Fruit fly (Drosophila melanogaster) whole organism, embryonic: Measurements from ENCODE around the gene CG43402.

ENCODE experiments used
- Atf6 ChIP-seq: fragments of 200-800 bp; sonication (Bioruptor generic); IDR thresholded peaks from 2 replicates; pipeline ENCODE4 v1.3.6; 2022; ENCODE audit warnings: missing biosample characterization, missing genetic modification characterization
- CG10321 ChIP-seq: fragments of 200-800 bp; sonication (Bioruptor generic); IDR thresholded peaks from 2 replicates; pipeline ENCODE4 v1.3.6; 2022; ENCODE audit warnings: missing biosample characterization, missing genetic modification characterization
- CG11093 ChIP-seq: fragments of 200-800 bp; sonication (Bioruptor generic); IDR thresholded peaks from 3 replicates; pipeline ENCODE4 v1.3.6; 2022; ENCODE audit warnings: missing biosample characterization, missing genetic modification characterization
- CG11560 ChIP-seq: fragments of 200-800 bp; sonication (Bioruptor generic); IDR thresholded peaks from 3 replicates; pipeline ENCODE4 v1.3.6; 2022; ENCODE audit warnings: missing biosample characterization, missing genetic modification characterization
- CG12659 ChIP-seq: fragments of 200-800 bp; sonication (Bioruptor generic); optimal IDR thresholded peaks from 3 replicates; lab custom pipeline; 2017; ENCODE audit warnings: mild to moderate bottlenecking, missing biosample characterization, missing genetic modification reagents, missing genetic modification characterization
- CG14050 ChIP-seq: fragments of 200-800 bp; sonication (Bioruptor generic); IDR thresholded peaks from 3 replicates; pipeline ENCODE4 v1.3.6; 2022; ENCODE audit warnings: missing biosample characterization, missing genetic modification characterization
- CG14441 ChIP-seq: fragments of 200-800 bp; sonication (Bioruptor generic); IDR thresholded peaks from 2 replicates; pipeline ENCODE4 v1.3.6; 2022; ENCODE audit warnings: missing biosample characterization, missing genetic modification characterization
- CG1529 ChIP-seq: fragments of 200-800 bp; sonication (Bioruptor generic); optimal IDR thresholded peaks from 3 replicates; lab custom pipeline; 2018; ENCODE audit warnings: missing biosample characterization, missing genetic modification characterization
- CG15479 ChIP-seq: fragments of 200-800 bp; sonication (Bioruptor generic); optimal IDR thresholded peaks from 3 replicates; lab custom pipeline; 2019; ENCODE audit warnings: missing biosample characterization, mild to moderate bottlenecking, missing genetic modification characterization, moderate library complexity
- CG17612 ChIP-seq: fragments of 200-800 bp; sonication (Bioruptor generic); IDR thresholded peaks from 2 replicates; pipeline ENCODE4 v1.3.6; 2022; ENCODE audit warnings: missing biosample characterization, missing genetic modification characterization
- CG18011 ChIP-seq: fragments of 200-800 bp; sonication (Bioruptor generic); optimal IDR thresholded peaks from 2 replicates; lab custom pipeline; 2017; ENCODE audit warnings: missing biosample characterization, missing genetic modification characterization, mild to moderate bottlenecking, moderate library complexity, missing genotype
- CG2199 ChIP-seq: fragments of 200-800 bp; sonication (Bioruptor generic); IDR thresholded peaks from 3 replicates; pipeline ENCODE4 v1.3.6; 2022; ENCODE audit warnings: missing biosample characterization, missing genetic modification characterization
- CG3065 ChIP-seq: fragments of 200-800 bp; sonication (Bioruptor generic); optimal IDR thresholded peaks from 2 replicates; lab custom pipeline; 2016; ENCODE audit warnings: missing biosample characterization, missing genetic modification characterization
- CG3407 ChIP-seq: fragments of 200-800 bp; sonication (Bioruptor generic); optimal IDR thresholded peaks from 2 replicates; lab custom pipeline; 2018; ENCODE audit warnings: missing biosample characterization, mild to moderate bottlenecking, missing genetic modification characterization
- CG4328 ChIP-seq: fragments of 200-800 bp; sonication (Bioruptor generic); optimal IDR thresholded peaks from 3 replicates; lab custom pipeline; 2017; ENCODE audit warnings: missing biosample characterization, missing genetic modification reagents, missing genetic modification characterization
- CG4360 ChIP-seq: fragments of 200-800 bp; sonication (Bioruptor generic); IDR thresholded peaks from 2 replicates; pipeline ENCODE4 v1.3.6; 2022; ENCODE audit warnings: missing biosample characterization, missing genetic modification characterization
- CG7372 ChIP-seq: fragments of 200-800 bp; sonication (Bioruptor generic); IDR thresholded peaks from 2 replicates; pipeline ENCODE4 v1.3.6; 2022; ENCODE audit warnings: missing biosample characterization, missing genetic modification characterization
- CG7556 ChIP-seq: fragments of 200-800 bp; sonication (Bioruptor generic); optimal IDR thresholded peaks from 2 replicates; lab custom pipeline; 2017; ENCODE audit warnings: missing biosample characterization, mild to moderate bottlenecking, missing genetic modification characterization
- CG8388 ChIP-seq: fragments of 200-800 bp; sonication (Bioruptor generic); optimal IDR thresholded peaks from 2 replicates; lab custom pipeline; 2019; ENCODE audit warnings: missing biosample characterization, mild to moderate bottlenecking, missing genetic modification characterization, moderate library complexity
- CG8765 ChIP-seq: fragments of 200-800 bp; sonication (Bioruptor generic); IDR thresholded peaks from 2 replicates; pipeline ENCODE4 v1.3.6; 2022; ENCODE audit warnings: missing biosample characterization, missing genetic modification characterization
- Dip3 ChIP-seq: fragments of 200-800 bp; sonication (Bioruptor generic); optimal IDR thresholded peaks from 3 replicates; lab custom pipeline; 2016; ENCODE audit warnings: missing biosample characterization, missing genetic modification characterization
- Dp ChIP-seq: fragments of 200-800 bp; sonication (Bioruptor generic); optimal IDR thresholded peaks from 2 replicates; lab custom pipeline; 2018; ENCODE audit warnings: missing biosample characterization, mild to moderate bottlenecking, missing genetic modification characterization, moderate library complexity
- Ets65A ChIP-seq: fragments of 200-800 bp; sonication (Bioruptor generic); peaks from one replicate; lab custom pipeline; 2016; ENCODE audit warnings: missing biosample characterization, missing genetic modification characterization
- HmgZ ChIP-seq: fragments of 200-800 bp; sonication (Bioruptor generic); optimal IDR thresholded peaks from 2 replicates; lab custom pipeline; 2018; ENCODE audit warnings: missing biosample characterization, mild to moderate bottlenecking, missing genetic modification characterization
- Hr51 ChIP-seq, 2 experiments: fragments of 200-800 bp; sonication (Bioruptor generic); optimal IDR thresholded peaks; 2 replicates in 1 of 2; 3 replicates in 1 of 2; lab custom pipeline; 2016 to 2018; ENCODE audit warnings: missing biosample characterization in 2 of 2, missing genetic modification characterization in 2 of 2, mild to moderate bottlenecking in 1 of 2, moderate library complexity in 1 of 2
- Kr ChIP-seq: fragments of 200-800 bp; sonication (Bioruptor generic); optimal IDR thresholded peaks from 2 replicates; lab custom pipeline; 2017; ENCODE audit warnings: missing biosample characterization, mild to moderate bottlenecking, missing genetic modification characterization
- MBD-R2 ChIP-seq: fragments of 200-800 bp; sonication (Bioruptor generic); IDR thresholded peaks from 2 replicates; pipeline ENCODE4 v1.3.6; 2022; ENCODE audit warnings: missing biosample characterization, missing genetic modification characterization
- Poxn ChIP-seq: fragments of 200-800 bp; sonication (Bioruptor generic); IDR thresholded peaks from 2 replicates; pipeline ENCODE4 v1.3.6; 2022; ENCODE audit warnings: missing biosample characterization, missing genetic modification characterization
- Sry-δ ChIP-seq: fragments of 200-800 bp; sonication (Bioruptor generic); optimal IDR thresholded peaks from 2 replicates; lab custom pipeline; 2016; ENCODE audit warnings: missing biosample characterization, missing genetic modification characterization
- ac ChIP-seq: fragments of 200-800 bp; sonication (Bioruptor generic); optimal IDR thresholded peaks from 3 replicates; lab custom pipeline; 2017; ENCODE audit warnings: missing biosample characterization, mild to moderate bottlenecking, missing genetic modification characterization
- al ChIP-seq: fragments of 200-800 bp; sonication (Bioruptor generic); IDR thresholded peaks from 2 replicates; pipeline ENCODE4 v1.3.6; 2022; ENCODE audit warnings: missing biosample characterization, missing genetic modification characterization
- ara ChIP-seq: fragments of 200-800 bp; sonication (Bioruptor generic); IDR thresholded peaks from 2 replicates; pipeline ENCODE4 v1.3.6; 2022; ENCODE audit warnings: missing biosample characterization, missing genetic modification characterization
- bigmax ChIP-seq: fragments of 200-800 bp; sonication (Bioruptor generic); optimal IDR thresholded peaks from 2 replicates; lab custom pipeline; 2018; ENCODE audit warnings: missing biosample characterization, mild to moderate bottlenecking, missing genetic modification characterization
- bowl ChIP-seq: fragments of 200-800 bp; sonication (Bioruptor generic); IDR thresholded peaks from 2 replicates; pipeline ENCODE4 v1.3.6; 2022; ENCODE audit warnings: missing biosample characterization, missing genetic modification characterization
- cas ChIP-seq: fragments of 200-800 bp; sonication (Bioruptor generic); IDR thresholded peaks from 2 replicates; pipeline ENCODE4 v1.3.6; 2022; ENCODE audit warnings: missing biosample characterization, missing genetic modification characterization
- chn ChIP-seq: fragments of 200-800 bp; sonication (Bioruptor generic); optimal IDR thresholded peaks from 2 replicates; lab custom pipeline; 2016; ENCODE audit warnings: missing biosample characterization, missing genetic modification characterization
- dmrt11E ChIP-seq: fragments of 200-800 bp; sonication (Bioruptor generic); optimal IDR thresholded peaks from 3 replicates; lab custom pipeline; 2018; ENCODE audit warnings: missing biosample characterization, mild to moderate bottlenecking, missing genetic modification characterization, moderate library complexity
- fd64A ChIP-seq: fragments of 200-800 bp; sonication (Bioruptor generic); optimal IDR thresholded peaks from 3 replicates; lab custom pipeline; 2018; ENCODE audit warnings: missing biosample characterization, mild to moderate bottlenecking, missing genetic modification characterization
- gcm2 ChIP-seq: fragments of 200-800 bp; sonication (Bioruptor generic); optimal IDR thresholded peaks from 2 replicates; lab custom pipeline; 2016; ENCODE audit warnings: missing biosample characterization, missing genetic modification characterization
- gro ChIP-seq: fragments of 200-800 bp; sonication (Bioruptor generic); optimal IDR thresholded peaks from 2 replicates; lab custom pipeline; 2016; ENCODE audit warnings: missing biosample characterization, missing genetic modification characterization
- hth ChIP-seq: fragments of >200 bp; optimal IDR thresholded peaks from 2 replicates; lab custom pipeline; 2017; ENCODE audit warnings: inconsistent platforms
- kah ChIP-seq: fragments of 200-800 bp; sonication (Bioruptor generic); optimal IDR thresholded peaks from 2 replicates; lab custom pipeline; 2018; ENCODE audit warnings: missing biosample characterization, mild to moderate bottlenecking, missing genetic modification characterization
- kay ChIP-seq: fragments of 200-800 bp; sonication (Bioruptor generic); optimal IDR thresholded peaks from 2 replicates; lab custom pipeline; 2016; ENCODE audit warnings: missing biosample characterization, missing genetic modification characterization
- klu ChIP-seq: fragments of 200-800 bp; sonication (Bioruptor generic); IDR thresholded peaks from 2 replicates; pipeline ENCODE4 v1.3.6; 2022; ENCODE audit warnings: missing biosample characterization, missing genetic modification characterization
- mirr ChIP-seq: fragments of 200-800 bp; sonication (Bioruptor generic); optimal IDR thresholded peaks from 3 replicates; lab custom pipeline; 2018; ENCODE audit warnings: missing biosample characterization, mild to moderate bottlenecking, missing genetic modification characterization
- nerfin-2 ChIP-seq: fragments of 200-800 bp; sonication (Bioruptor generic); IDR thresholded peaks from 2 replicates; pipeline ENCODE4 v1.3.6; 2022; ENCODE audit warnings: missing biosample characterization, missing genetic modification characterization; ENCODE audit not compliant: partially characterized antibody
- otp ChIP-seq: fragments of 200-800 bp; sonication (Bioruptor generic); IDR thresholded peaks from 3 replicates; pipeline ENCODE4, ENCODE4 v1.3.6; 2022; ENCODE audit warnings: missing biosample characterization, missing genetic modification characterization
- pita ChIP-seq: fragments of 200-800 bp; sonication (Bioruptor generic); optimal IDR thresholded peaks from 2 replicates; lab custom pipeline; 2017; ENCODE audit warnings: missing biosample characterization, mild to moderate bottlenecking, missing genetic modification characterization
- pnt ChIP-seq: fragments of 200-800 bp; sonication (Bioruptor generic); optimal IDR thresholded peaks from 3 replicates; lab custom pipeline; 2016; ENCODE audit warnings: missing biosample characterization, missing genetic modification characterization
- repo ChIP-seq: fragments of 200-800 bp; sonication (Bioruptor generic); optimal IDR thresholded peaks from 2 replicates; lab custom pipeline; 2016; ENCODE audit warnings: missing biosample characterization, missing genetic modification characterization
- sens-2 ChIP-seq: fragments of 200-800 bp; sonication (Bioruptor generic); IDR thresholded peaks from 2 replicates; pipeline ENCODE4 v1.3.6; 2022; ENCODE audit warnings: missing biosample characterization, missing genetic modification characterization
- slou ChIP-seq: fragments of 200-800 bp; sonication (Bioruptor generic); optimal IDR thresholded peaks from 3 replicates; lab custom pipeline; 2016; ENCODE audit warnings: missing biosample characterization, missing genetic modification characterization
- tup ChIP-seq: fragments of 200-800 bp; sonication (Bioruptor generic); optimal IDR thresholded peaks from 2 replicates; lab custom pipeline; 2016; ENCODE audit warnings: missing biosample characterization, mild to moderate bottlenecking, missing genetic modification characterization, moderate library complexity

The CG43402 gene

dm6 chr2L:1473427-1473826 is 31.0 kb downstream of the CG43402 start (continued):
- TF ChIP-seq ac (GFP tag; lab: Kevin White, UChicago), result no peak
- TF ChIP-seq gcm2 (GFP tag; lab: Kevin White, UChicago), result no peak
- peak; percentile 35 for TF ChIP-seq pnt (GFP tag; lab: Kevin White, UChicago)
- peak; percentile 66 for TF ChIP-seq dmrt11E
- TF ChIP-seq CG7372 (GFP tag; lab: Robert Waterston, UW), result 0 out of 2 replicates have a peak, but pooled peaks have one; percentile 11
- TF ChIP-seq CG1529, result no peak
- TF ChIP-seq pita (GFP tag; lab: Kevin White, UChicago), result no peak
- no peak for TF ChIP-seq al (GFP tag; lab: Robert Waterston, UW)
- peak; percentile 28; the same call in 1 of the 2 replicates for TF ChIP-seq MBD-R2 (GFP tag; lab: Robert Waterston, UW)
- no peak for TF ChIP-seq slou
- no peak for TF ChIP-seq CG14050 (GFP tag; lab: Robert Waterston, UW)
- TF ChIP-seq sens-2 (GFP tag; lab: Robert Waterston, UW), result peak; percentile 43; the same call in 1 of the 2 replicates
- no peak for TF ChIP-seq Sry-δ (GFP tag; lab: Kevin White, UChicago)
- no peak for TF ChIP-seq kay (GFP tag; lab: Kevin White, UChicago)
- TF ChIP-seq Ets65A (GFP tag; lab: Kevin White, UChicago), result no peak
- peak; percentile 19 for TF ChIP-seq Kr (GFP tag; lab: Kevin White, UChicago)
- no peak for TF ChIP-seq CG15479 (GFP tag; lab: Kevin White, UChicago)
- TF ChIP-seq klu (GFP tag; lab: Robert Waterston, UW), result no peak
- TF ChIP-seq Dip3, result no peak
- no peak for TF ChIP-seq gro
- TF ChIP-seq Hr51 (GFP tag; optimal IDR thresholded peaks at IDR 0.05; lab: Kevin White, UChicago), result peak; percentile 4 to 14
- no peak for TF ChIP-seq CG12659 (GFP tag; lab: Kevin White, UChicago)
- no peak for TF ChIP-seq kah (GFP tag; lab: Kevin White, UChicago)
- no peak for TF ChIP-seq bowl
- TF ChIP-seq hth (lab: Kevin White, UChicago), result no peak
- peak; percentile 87 for TF ChIP-seq ara
- TF ChIP-seq tup, result no peak
- peak; percentile 54 for TF ChIP-seq CG4360 (GFP tag; lab: Robert Waterston, UW)
- TF ChIP-seq cas (GFP tag; lab: Robert Waterston, UW), result no peak
- peak; percentile 80 for TF ChIP-seq CG8765 (GFP tag; lab: Robert Waterston, UW)
- no peak for TF ChIP-seq CG11560 (tag; lab: Robert Waterston, UW)
- TF ChIP-seq fd64A (GFP tag; lab: Kevin White, UChicago), result no peak
- TF ChIP-seq CG7556 (GFP tag; lab: Kevin White, UChicago), result peak; percentile 45
- TF ChIP-seq Atf6 (GFP tag; lab: Robert Waterston, UW), result peak; percentile 32; the same call in 1 of the 2 replicates
- 0 out of 2 replicates have a peak, but pooled peaks have one; percentile 36 for TF ChIP-seq CG14441 (GFP tag; lab: Robert Waterston, UW)
- no peak for TF ChIP-seq mirr (GFP tag; lab: Kevin White, UChicago)
- no peak for TF ChIP-seq HmgZ
- 0 out of 3 replicates have a peak, but pooled peaks have one; percentile 48 for TF ChIP-seq CG11093 (GFP tag; lab: Robert Waterston, UW)
- TF ChIP-seq repo (GFP tag; lab: Kevin White, UChicago), result no peak
- no peak for TF ChIP-seq CG3407 (GFP tag; lab: Kevin White, UChicago)
- peak; percentile 65; the same call in 2 of the 3 replicates for TF ChIP-seq otp
- TF ChIP-seq nerfin-2 (GFP tag; lab: Robert Waterston, UW), result no peak
- TF ChIP-seq chn, result peak; percentile 52
- no peak for TF ChIP-seq Dp (GFP tag; lab: Kevin White, UChicago)
- no peak for TF ChIP-seq Poxn
- no peak for TF ChIP-seq bigmax (GFP tag; lab: Kevin White, UChicago)
- TF ChIP-seq CG8388 (GFP tag; lab: Kevin White, UChicago), result peak; percentile 25
- TF ChIP-seq CG2199 (GFP tag; lab: Robert Waterston, UW), result no peak
- TF ChIP-seq CG10321 (GFP tag; lab: Robert Waterston, UW), result no peak
- no peak for TF ChIP-seq CG3065
- TF ChIP-seq CG4328 (GFP tag; lab: Kevin White, UChicago), result no peak
- TF ChIP-seq CG17612 (GFP tag; lab: Robert Waterston, UW), result no peak
- no peak for TF ChIP-seq CG18011 (GFP tag; lab: Kevin White, UChicago)
